Fruit fly (Drosophila melanogaster): Measurements from ENCODE around the gene CG11857.

dm6 chr3R:25269909-25270308 lies 11.2 kb downstream of the CG11857 start, which contains the start of the genes CG11889 and CG11891:
- TF ChIP-seq fru (GFP tag; optimal IDR thresholded peaks at IDR 0.05) (no peak), psq (GFP tag; optimal IDR thresholded peaks at IDR 0.05) (no peak), br (GFP tag; optimal IDR thresholded peaks at IDR 0.05) (no peak), sv (GFP tag; optimal IDR thresholded peaks at IDR 0.05) (no peak)

Data from whole organism, wandering third instar larva.